Fruit fly (Drosophila melanogaster) whole organism, prepupa: ENCODE measurements around the gene Lcp65Ag1.

Source experiments
- Blimp-1 ChIP-seq: fragments of 200-800 bp; sonication (Bioruptor generic); optimal IDR thresholded peaks from 3 replicates; lab custom pipeline; 2017; ENCODE audit warnings: missing biosample characterization, missing genetic modification characterization, mild to moderate bottlenecking, moderate library complexity, missing genetic modification reagents
- CG10631 ChIP-seq: fragments of 200-800 bp; sonication (Bioruptor generic); optimal IDR thresholded peaks from 2 replicates; lab custom pipeline; 2016; ENCODE audit warnings: missing biosample characterization, missing genetic modification characterization
- CG10669 ChIP-seq: fragments of 200-800 bp; sonication (Bioruptor generic); optimal IDR thresholded peaks from 3 replicates; lab custom pipeline; 2018; ENCODE audit warnings: missing biosample characterization, mild to moderate bottlenecking, missing genetic modification characterization, moderate library complexity
- CG11294 ChIP-seq: fragments of 200-800 bp; sonication (Bioruptor generic); IDR thresholded peaks from 2 replicates; pipeline ENCODE4 v1.3.6; 2022; ENCODE audit warnings: missing biosample characterization, missing genetic modification characterization
- CG11762 ChIP-seq: fragments of 200-800 bp; sonication (Bioruptor generic); optimal IDR thresholded peaks from 3 replicates; lab custom pipeline; 2016; ENCODE audit warnings: missing biosample characterization, missing genetic modification characterization; ENCODE audit not compliant: insufficient read depth
- CG11902 ChIP-seq: fragments of 200-800 bp; sonication (Bioruptor generic); optimal IDR thresholded peaks from 3 replicates; lab custom pipeline; 2016; ENCODE audit warnings: missing biosample characterization, missing genetic modification characterization
- CG15336 ChIP-seq: fragments of 200-800 bp; sonication (Bioruptor generic); IDR thresholded peaks from 2 replicates; pipeline ENCODE4 v1.3.6; 2022; ENCODE audit warnings: missing biosample characterization, missing genetic modification characterization
- CG1621 ChIP-seq: fragments of 200-800 bp; sonication (Bioruptor generic); optimal IDR thresholded peaks from 3 replicates; lab custom pipeline; 2018; ENCODE audit warnings: missing biosample characterization, mild to moderate bottlenecking, missing genetic modification characterization
- CG32006 ChIP-seq: fragments of 200-800 bp; sonication (Bioruptor generic); optimal IDR thresholded peaks from 3 replicates; lab custom pipeline; 2017; ENCODE audit warnings: missing biosample characterization, mild to moderate bottlenecking, missing genetic modification characterization
- CG34406 ChIP-seq: fragments of 200-800 bp; sonication (Bioruptor generic); optimal IDR thresholded peaks from 3 replicates; lab custom pipeline; 2016; ENCODE audit warnings: missing biosample characterization, missing genetic modification characterization
- CG3919 ChIP-seq: fragments of 200-800 bp; sonication (Bioruptor generic); optimal IDR thresholded peaks from 3 replicates; lab custom pipeline; 2016; ENCODE audit warnings: missing biosample characterization, missing genetic modification characterization
- CG4318 ChIP-seq: fragments of 200-800 bp; sonication (Bioruptor generic); optimal IDR thresholded peaks from 3 replicates; lab custom pipeline; 2017; ENCODE audit warnings: missing biosample characterization, mild to moderate bottlenecking, missing genetic modification characterization
- CG6276 ChIP-seq: fragments of 200-800 bp; sonication (Bioruptor generic); optimal IDR thresholded peaks from 2 replicates; lab custom pipeline; 2017; ENCODE audit warnings: missing biosample characterization, mild to moderate bottlenecking, missing genetic modification characterization
- CG6792 ChIP-seq: fragments of 200-800 bp; sonication (Bioruptor generic); optimal IDR thresholded peaks from 3 replicates; lab custom pipeline; 2016; ENCODE audit warnings: missing biosample characterization, missing genetic modification characterization
- CG6808 ChIP-seq: fragments of 200-800 bp; sonication (Bioruptor generic); optimal IDR thresholded peaks from 3 replicates; lab custom pipeline; 2017; ENCODE audit warnings: missing biosample characterization, missing genetic modification characterization, mild to moderate bottlenecking, moderate library complexity, missing genetic modification reagents
- CG6854 ChIP-seq: fragments of 200-800 bp; sonication (Bioruptor generic); optimal IDR thresholded peaks from 2 replicates; lab custom pipeline; 2017; ENCODE audit warnings: missing biosample characterization, mild to moderate bottlenecking, missing genetic modification characterization
- CG8119 ChIP-seq: fragments of 200-800 bp; sonication (Bioruptor generic); IDR thresholded peaks from 3 replicates; pipeline ENCODE4 v1.3.6; 2022; ENCODE audit warnings: missing biosample characterization, missing genetic modification characterization
- CG8319 ChIP-seq: fragments of 200-800 bp; sonication (Bioruptor generic); optimal IDR thresholded peaks from 3 replicates; lab custom pipeline; 2016; ENCODE audit warnings: missing biosample characterization, missing genetic modification characterization
- CG8632 ChIP-seq: fragments of 200-800 bp; sonication (Bioruptor generic); optimal IDR thresholded peaks from 3 replicates; lab custom pipeline; 2016; ENCODE audit warnings: missing biosample characterization, missing genetic modification characterization
- Eip75B ChIP-seq: fragments of 200-800 bp; sonication (Bioruptor generic); optimal IDR thresholded peaks from 3 replicates; lab custom pipeline; 2016; ENCODE audit warnings: missing biosample characterization, missing genetic modification characterization
- Eip78C ChIP-seq: fragments of 200-800 bp; sonication (Bioruptor generic); peaks from one replicate; lab custom pipeline; 2016; ENCODE audit warnings: missing biosample characterization, missing genetic modification characterization
- Ets21C ChIP-seq: fragments of 200-800 bp; sonication (Bioruptor generic); optimal IDR thresholded peaks from 3 replicates; lab custom pipeline; 2016; ENCODE audit warnings: missing biosample characterization, missing genetic modification characterization
- Ets96B ChIP-seq: fragments of 200-800 bp; optimal IDR thresholded peaks from 2 replicates; lab custom pipeline; 2019; ENCODE audit warnings: missing biosample characterization, mild to moderate bottlenecking, missing genetic modification characterization, moderate library complexity
- Gug ChIP-seq: fragments of 200-800 bp; sonication (Bioruptor generic); IDR thresholded peaks from 2 replicates; pipeline ENCODE4 v1.3.6; 2022; ENCODE audit warnings: missing biosample characterization, missing genetic modification characterization
- Hr38 ChIP-seq: sonication (Bioruptor generic); optimal IDR thresholded peaks from 2 replicates; lab custom pipeline; 2016; ENCODE audit warnings: missing biosample characterization, missing genetic modification characterization
- Hr4 ChIP-seq: fragments of 200-800 bp; sonication (Bioruptor generic); optimal IDR thresholded peaks from 3 replicates; lab custom pipeline; 2016; ENCODE audit warnings: missing biosample characterization, missing genetic modification characterization
- Met ChIP-seq: fragments of 200-800 bp; sonication (Bioruptor generic); optimal IDR thresholded peaks from 3 replicates; lab custom pipeline; 2016; ENCODE audit warnings: missing biosample characterization, missing genetic modification characterization
- Smox ChIP-seq: fragments of 200-800 bp; sonication (Bioruptor generic); optimal IDR thresholded peaks from 3 replicates; lab custom pipeline; 2016; ENCODE audit warnings: missing biosample characterization, missing genetic modification characterization
- Sox102F ChIP-seq: fragments of 200-800 bp; sonication (Bioruptor generic); optimal IDR thresholded peaks from 2 replicates; lab custom pipeline; 2016; ENCODE audit warnings: missing biosample characterization, mild to moderate bottlenecking, missing genetic modification characterization
- Sox14 ChIP-seq: fragments of 200-800 bp; sonication (Bioruptor generic); optimal IDR thresholded peaks from 3 replicates; lab custom pipeline; 2016; ENCODE audit warnings: missing biosample characterization, missing genetic modification characterization
- Sox15 ChIP-seq: fragments of 200-800 bp; sonication (Bioruptor generic); optimal IDR thresholded peaks from 3 replicates; lab custom pipeline; 2016; ENCODE audit warnings: missing biosample characterization, missing genetic modification characterization
- achi ChIP-seq: fragments of 200-800 bp; sonication (Bioruptor generic); optimal IDR thresholded peaks from 3 replicates; lab custom pipeline; 2016; ENCODE audit warnings: missing biosample characterization, missing genetic modification characterization
- acj6 ChIP-seq: fragments of 200-800 bp; sonication (Bioruptor generic); optimal IDR thresholded peaks from 3 replicates; lab custom pipeline; 2016; ENCODE audit warnings: missing biosample characterization, missing genetic modification characterization
- cyc ChIP-seq: fragments of 200-800 bp; sonication (Bioruptor generic); optimal IDR thresholded peaks from 3 replicates; lab custom pipeline; 2016; ENCODE audit warnings: missing biosample characterization, missing genetic modification characterization
- dac ChIP-seq: fragments of 200-800 bp; sonication (Bioruptor generic); optimal IDR thresholded peaks from 2 replicates; lab custom pipeline; 2017; ENCODE audit warnings: missing biosample characterization, mild to moderate bottlenecking, missing genetic modification characterization
- dsx ChIP-seq: fragments of 200-800 bp; optimal IDR thresholded peaks from 3 replicates; lab custom pipeline; 2019; ENCODE audit warnings: missing biosample characterization, mild to moderate bottlenecking, missing genetic modification characterization, moderate library complexity; ENCODE audit not compliant: poor library complexity, severe bottlenecking
- eg ChIP-seq: fragments of 200-800 bp; sonication (Bioruptor generic); IDR thresholded peaks from 3 replicates; pipeline ENCODE4 v1.3.6; 2022; ENCODE audit warnings: missing biosample characterization, missing genetic modification characterization
- esn ChIP-seq: fragments of 200-800 bp; sonication (Bioruptor generic); optimal IDR thresholded peaks from 2 replicates; lab custom pipeline; 2016; ENCODE audit warnings: missing biosample characterization, mild to moderate bottlenecking, missing genetic modification characterization, moderate library complexity
- fd59A ChIP-seq: fragments of 200-800 bp; sonication (Bioruptor generic); optimal IDR thresholded peaks from 2 replicates; lab custom pipeline; 2017; ENCODE audit warnings: missing biosample characterization, mild to moderate bottlenecking, missing genetic modification characterization, missing genetic modification reagents
- fd85E ChIP-seq: fragments of 200-800 bp; sonication (Bioruptor generic); optimal IDR thresholded peaks from 3 replicates; lab custom pipeline; 2016; ENCODE audit warnings: missing biosample characterization, missing genetic modification characterization
- fkh ChIP-seq: fragments of 200-800 bp; sonication (Bioruptor generic); optimal IDR thresholded peaks from 3 replicates; lab custom pipeline; 2017; ENCODE audit warnings: missing biosample characterization, mild to moderate bottlenecking, missing genetic modification characterization, moderate library complexity
- net ChIP-seq: fragments of 200-800 bp; sonication (Bioruptor generic); optimal IDR thresholded peaks from 3 replicates; lab custom pipeline; 2016; ENCODE audit warnings: missing biosample characterization, missing genetic modification characterization
- pdm3 ChIP-seq: fragments of 200-800 bp; sonication (Bioruptor generic); optimal IDR thresholded peaks from 3 replicates; lab custom pipeline; 2016; ENCODE audit warnings: missing biosample characterization, missing genetic modification characterization
- salr ChIP-seq, 2 experiments: fragments of 200-800 bp; sonication (Bioruptor generic); optimal IDR thresholded peaks; 3 replicates each; lab custom pipeline; 2016 to 2018; ENCODE audit warnings: missing biosample characterization in 2 of 2, missing genetic modification characterization in 2 of 2, mild to moderate bottlenecking in 1 of 2
- topi ChIP-seq: fragments of 200-800 bp; sonication (Bioruptor generic); optimal IDR thresholded peaks from 3 replicates; lab custom pipeline; 2016; ENCODE audit warnings: missing biosample characterization, missing genetic modification characterization
- vri ChIP-seq: fragments of 200-800 bp; sonication (Bioruptor generic); optimal IDR thresholded peaks from 3 replicates; lab custom pipeline; 2016; ENCODE audit warnings: missing biosample characterization, mild to moderate bottlenecking, missing genetic modification characterization

The Lcp65Ag1 gene

DNA sequence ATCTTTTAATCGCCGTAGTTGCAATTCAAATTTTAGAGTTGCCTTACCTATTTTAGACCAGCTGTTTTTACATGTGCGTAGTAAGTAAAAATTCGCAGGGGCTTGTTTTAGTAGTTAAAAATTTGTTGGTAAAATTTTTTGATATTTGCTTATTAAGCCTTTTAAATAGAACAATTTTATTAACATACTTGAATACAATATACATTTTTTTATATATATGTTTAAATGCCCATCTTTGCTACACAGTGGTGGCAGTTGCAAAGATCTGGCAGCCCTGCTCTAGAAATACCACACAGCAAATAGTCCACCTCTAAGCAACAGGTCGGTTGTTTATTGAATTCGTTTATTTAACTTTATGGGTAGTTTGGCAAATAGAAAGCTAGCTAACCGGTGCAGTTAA, 40.4 kb downstream of the Lcp65Ag1 start, which contains the start of the genes CG10467 and loj (continued):
- peak; percentile 94 for TF ChIP-seq acj6 (GFP tag; lab: Kevin White, UChicago)
- peak; percentile 89 for TF ChIP-seq esn (GFP tag; lab: Kevin White, UChicago)
- TF ChIP-seq net, result peak; percentile 87
- no peak for TF ChIP-seq CG6854 (GFP tag; lab: Kevin White, UChicago)
- peak; percentile 96 for TF ChIP-seq CG10631
- TF ChIP-seq dsx, result peak; percentile 82
- TF ChIP-seq salr (GFP tag; optimal IDR thresholded peaks at IDR 0.05; lab: Kevin White, UChicago), result peak; percentile 74 to 83
- no peak; the same call in 1 of the 2 replicates for TF ChIP-seq CG15336 (GFP tag; lab: Robert Waterston, UW)
- peak; percentile 85 for TF ChIP-seq Smox
- TF ChIP-seq CG10669 (GFP tag; lab: Kevin White, UChicago), result peak; percentile 89
- TF ChIP-seq CG6276, result peak; percentile 52
- TF ChIP-seq cyc (GFP tag; lab: Kevin White, UChicago), result peak; percentile 93
- peak; percentile 94 for TF ChIP-seq Sox15 (GFP tag; lab: Kevin White, UChicago)
- peak; percentile 83 for TF ChIP-seq CG6792
- TF ChIP-seq achi (GFP tag; lab: Kevin White, UChicago), result peak; percentile 91
- TF ChIP-seq Blimp-1 (GFP tag; lab: Kevin White, UChicago), result peak; percentile 65
- peak; percentile 81 for TF ChIP-seq Sox14 (GFP tag; lab: Kevin White, UChicago)
- peak; percentile 92 for TF ChIP-seq CG32006
- TF ChIP-seq Ets21C, result peak; percentile 85
- TF ChIP-seq CG8119, result no peak; the same call in 1 of the 3 replicates
- TF ChIP-seq eg (GFP tag; lab: Robert Waterston, UW), result peak; percentile 94
- TF ChIP-seq Met, result peak; percentile 87
- TF ChIP-seq CG11902, result peak; percentile 95
- peak; percentile 94 for TF ChIP-seq Eip78C (GFP tag; lab: Kevin White, UChicago)
- TF ChIP-seq CG8632, result peak; percentile 87
- TF ChIP-seq fd85E (GFP tag; lab: Kevin White, UChicago), result peak; percentile 40
- peak; percentile 92 for TF ChIP-seq pdm3 (GFP tag; lab: Kevin White, UChicago)
- TF ChIP-seq Hr38, result peak; percentile 40
- TF ChIP-seq vri (GFP tag; lab: Kevin White, UChicago), result peak; percentile 68
- peak; percentile 92 for TF ChIP-seq CG4318
- peak; percentile 80 for TF ChIP-seq CG11762 (GFP tag; lab: Kevin White, UChicago)
- TF ChIP-seq topi (GFP tag; lab: Kevin White, UChicago), result peak; percentile 80
- peak; percentile 83 for TF ChIP-seq fkh
- TF ChIP-seq, all 60 proteins: peak for 56

DNA sequence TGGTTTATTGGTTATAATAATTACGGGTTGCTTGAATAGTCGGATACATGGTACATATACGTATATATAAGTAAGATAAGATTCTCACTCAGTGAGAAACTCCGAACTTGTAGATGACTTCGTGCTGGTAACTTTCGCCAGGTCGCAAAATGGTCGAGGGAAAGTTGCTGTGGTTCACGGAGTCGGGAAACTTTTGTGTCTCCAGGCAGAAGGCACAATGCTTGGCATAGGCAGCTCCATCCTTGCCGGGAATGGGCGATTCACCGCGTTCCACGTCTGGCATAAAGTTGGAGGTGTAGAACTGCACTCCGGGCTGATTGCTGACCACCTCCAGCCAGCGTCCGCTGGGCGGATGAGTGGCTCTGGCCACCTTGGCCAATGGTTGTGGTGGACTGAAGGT, 41.9 kb downstream of the Lcp65Ag1 start, which contains the start of gene CG10469:
Gene CG10469, minus strand, starts transcription at position 101 of the 400 bp plus-strand sequence.
- no peak for TF ChIP-seq Blimp-1 (GFP tag; lab: Kevin White, UChicago)
- no peak for TF ChIP-seq Smox

DNA sequence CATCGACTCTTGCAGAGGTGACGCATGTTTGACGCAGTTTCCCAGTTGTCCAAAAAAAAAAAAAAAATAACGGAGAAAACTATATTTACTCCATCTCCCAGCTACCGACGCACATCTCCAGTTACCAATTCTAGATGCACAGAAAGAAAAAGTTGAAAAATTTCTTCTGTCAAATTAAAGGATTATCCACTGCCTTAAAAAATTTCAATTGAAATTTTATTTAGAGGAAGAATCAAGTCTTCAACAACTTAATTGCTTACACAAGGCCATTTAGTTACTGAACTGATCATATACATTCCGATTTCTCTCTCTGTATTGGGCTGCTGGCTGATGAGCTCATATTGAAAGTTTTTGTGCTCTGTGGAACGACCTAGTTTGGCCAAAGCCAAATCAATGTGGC, 49.1 kb downstream of the Lcp65Ag1 start:
- TF ChIP-seq CG10631 (peak; percentile 36), CG1621 (no peak), CG6808 (GFP tag; lab: Kevin White, UChicago) (no peak), Gug (GFP tag; lab: Robert Waterston, UW) (no peak), topi (GFP tag; lab: Kevin White, UChicago) (no peak), CG11902 (no peak), CG6276 (no peak), dac (GFP tag; lab: Kevin White, UChicago) (no peak), salr (GFP tag; optimal IDR thresholded peaks at IDR 0.05; lab: Kevin White, UChicago) (no peak), acj6 (GFP tag; lab: Kevin White, UChicago) (peak; percentile 40), Eip78C (GFP tag; lab: Kevin White, UChicago) (peak; percentile 49), fd85E (GFP tag; lab: Kevin White, UChicago) (no peak), esn (GFP tag; lab: Kevin White, UChicago) (no peak), eg (GFP tag; lab: Robert Waterston, UW) (peak; percentile 50; the same call in 1 of the 3 replicates), CG11294 (GFP tag; lab: Robert Waterston, UW) (no peak), Hr4 (GFP tag; lab: Kevin White, UChicago) (peak; percentile 41), CG15336 (GFP tag; lab: Robert Waterston, UW) (peak; percentile 48), Ets96B (tag; lab: Kevin White, UChicago) (no peak), pdm3 (GFP tag; lab: Kevin White, UChicago) (peak; percentile 40), CG8319 (GFP tag; lab: Kevin White, UChicago) (no peak), CG3919 (GFP tag; lab: Kevin White, UChicago) (no peak), Eip75B (GFP tag; lab: Kevin White, UChicago) (no peak), Met (peak; percentile 20), dsx (no peak), CG8119 (0 out of 3 replicates have a peak, but pooled peaks have one; percentile 26), Ets21C (no peak), CG34406 (GFP tag; lab: Kevin White, UChicago) (no peak), CG32006 (peak; percentile 58), fd59A (GFP tag; lab: Kevin White, UChicago) (no peak), CG11762 (GFP tag; lab: Kevin White, UChicago) (no peak), Sox102F (GFP tag; lab: Kevin White, UChicago) (no peak)
